Fruit fly (Drosophila melanogaster) S2 (cell line): ENCODE data around the gene TfIIFbeta.

Experiments used
- CG8478 ChIP-seq: fragments of >200 bp; optimal IDR thresholded peaks from 2 replicates; lab custom pipeline; 2018
- CTCF ChIP-seq, 2 experiments: fragments of >200 bp; optimal IDR thresholded peaks; 2 replicates each; lab custom pipeline; 2018

dm6 chr3R:10779269-10779668 lies 11.7 kb upstream of the TfIIFbeta start, which contains the start of gene Desi:
- no peak for TF ChIP-seq CTCF (optimal IDR thresholded peaks at IDR 0.05; lab: Kevin White, UChicago)
- TF ChIP-seq CG8478: no peak
